Fruit fly (Drosophila melanogaster) Kc167 (cell line): ENCODE results near the gene CG12307.

Experiments
- Myc ChIP-seq: fragments of >200 bp; optimal IDR thresholded peaks from 2 replicates; lab custom pipeline; 2017; ENCODE audit warnings: missing external identifiers
- Sin3A ChIP-seq: fragments of >200 bp; optimal IDR thresholded peaks from 2 replicates; lab custom pipeline; 2018; ENCODE audit warnings: missing external identifiers
- h ChIP-seq: fragments of >200 bp; optimal IDR thresholded peaks from 3 replicates; lab custom pipeline; 2018; ENCODE audit warnings: missing external identifiers
- insv ChIP-seq: fragments of >200 bp; optimal IDR thresholded peaks from 3 replicates; lab custom pipeline; 2018; ENCODE audit warnings: missing external identifiers
- psq ChIP-seq: fragments of >200 bp; optimal IDR thresholded peaks from 2 replicates; lab custom pipeline; 2017; ENCODE audit warnings: missing external identifiers
- ttk ChIP-seq: sonication (Bioruptor generic); optimal IDR thresholded peaks from 2 replicates; lab custom pipeline; 2017; ENCODE audit warnings: missing external identifiers

- no peak for TF ChIP-seq insv
- no peak for TF ChIP-seq psq (lab: Kevin White, UChicago)
- TF ChIP-seq Sin3A (lab: Kevin White, UChicago), result no peak
- TF ChIP-seq ttk, result no peak
- no peak for TF ChIP-seq Myc (lab: Kevin White, UChicago)
- TF ChIP-seq h (lab: Kevin White, UChicago), result no peak
Observed at dm6 chr2L:11651910-11652498, at the start of gene CG12307, which contains the start of gene CG4983.
